Fruit fly (Drosophila melanogaster) whole organism, pupa: ENCODE results near the gene CG42876.

Source experiments
- CG10348 ChIP-seq: fragments of 200-800 bp; sonication (Bioruptor generic); IDR thresholded peaks from 2 replicates; pipeline ENCODE4 v1.3.6; 2022; ENCODE audit warnings: missing biosample characterization, missing genetic modification characterization
- CG12605 ChIP-seq: fragments of 200-800 bp; sonication (Bioruptor generic); IDR thresholded peaks from 2 replicates; pipeline ENCODE4 v1.3.6; 2022; ENCODE audit warnings: missing biosample characterization, missing genetic modification characterization
- CG17806 ChIP-seq: fragments of 200-800 bp; sonication (Bioruptor generic); optimal IDR thresholded peaks from 2 replicates; lab custom pipeline; 2018; ENCODE audit warnings: missing biosample characterization, mild to moderate bottlenecking, missing genetic modification characterization, moderate library complexity
- CG4496 ChIP-seq: fragments of 200-800 bp; sonication (Bioruptor generic); IDR thresholded peaks from 3 replicates; pipeline ENCODE4 v1.3.6; 2022; ENCODE audit warnings: missing biosample characterization, missing genetic modification characterization
- CG8159 ChIP-seq: fragments of 200-800 bp; sonication (Bioruptor generic); optimal IDR thresholded peaks from 3 replicates; lab custom pipeline; 2018; ENCODE audit warnings: missing biosample characterization, mild to moderate bottlenecking, missing genetic modification characterization, moderate library complexity
- CG8301 ChIP-seq: fragments of 200-800 bp; sonication (Bioruptor generic); optimal IDR thresholded peaks from 2 replicates; lab custom pipeline; 2018; ENCODE audit warnings: missing biosample characterization, mild to moderate bottlenecking, missing genetic modification characterization
- CG9948 ChIP-seq: fragments of 200-800 bp; sonication (Bioruptor generic); optimal IDR thresholded peaks from 2 replicates; lab custom pipeline; 2018; ENCODE audit warnings: missing biosample characterization, mild to moderate bottlenecking, missing genetic modification characterization, moderate library complexity
- Ets98B ChIP-seq: fragments of 200-800 bp; sonication (Bioruptor generic); IDR thresholded peaks from 2 replicates; pipeline ENCODE4 v1.3.6; 2022; ENCODE audit warnings: missing biosample characterization, missing genetic modification characterization
- Pif1A ChIP-seq: fragments of 200-800 bp; sonication (Bioruptor generic); optimal IDR thresholded peaks from 3 replicates; lab custom pipeline; 2016; ENCODE audit warnings: missing biosample characterization, missing genetic modification characterization
- gl ChIP-seq: fragments of 200-800 bp; sonication (Bioruptor generic); optimal IDR thresholded peaks from 2 replicates; lab custom pipeline; 2018; ENCODE audit warnings: missing biosample characterization, mild to moderate bottlenecking, missing genetic modification characterization
- rn ChIP-seq: fragments of 200-800 bp; sonication (Bioruptor generic); IDR thresholded peaks from 2 replicates; pipeline ENCODE4 v1.3.6; 2022; ENCODE audit warnings: missing biosample characterization, missing genetic modification characterization

DNA sequence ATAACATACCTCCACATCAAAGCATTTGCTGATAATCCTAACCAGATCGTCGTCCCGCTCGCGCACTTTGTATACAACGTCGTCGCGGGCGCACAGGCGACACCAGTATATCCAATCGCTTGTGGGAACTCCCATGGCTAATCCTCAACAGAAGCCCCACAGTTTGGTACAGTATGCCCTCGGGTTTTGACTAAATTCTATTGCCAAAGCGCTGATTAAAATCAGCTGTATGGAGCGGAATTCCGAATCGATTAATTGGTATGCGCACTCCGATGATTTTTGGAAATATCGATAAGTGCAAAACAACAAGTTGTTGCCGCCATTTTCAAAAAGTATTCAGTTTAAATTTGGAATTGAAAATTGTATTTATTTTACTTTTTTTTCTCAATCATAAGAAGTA, 43.8 kb downstream of the CG42876 start, which contains the start of gene wek:
- no peak for TF ChIP-seq CG9948
- no peak for TF ChIP-seq gl (tag; lab: Kevin White, UChicago)
- no peak; the same call in none of the 2 replicates for TF ChIP-seq CG12605
- no peak for TF ChIP-seq CG8159 (tag; lab: Kevin White, UChicago)
- no peak for TF ChIP-seq CG4496 (GFP tag; lab: Robert Waterston, UW)
- TF ChIP-seq CG8301 (tag; lab: Kevin White, UChicago), result no peak
- no peak for TF ChIP-seq CG10348 (GFP tag; lab: Robert Waterston, UW)
- no peak for TF ChIP-seq Pif1A (GFP tag; lab: Kevin White, UChicago)
- TF ChIP-seq Ets98B (GFP tag; lab: Robert Waterston, UW), result no peak
- no peak for TF ChIP-seq CG17806 (tag; lab: Kevin White, UChicago)
- no peak for TF ChIP-seq rn (GFP tag; lab: Robert Waterston, UW)
